Fruit fly (Drosophila melanogaster): ENCODE data around the gene FeCH.

Gene FeCH

dm6 chr3R:31777482-31778165, 34.5 kb downstream of the FeCH start:
- TF ChIP-seq CG17801 (GFP tag; optimal IDR thresholded peaks at IDR 0.05; ENCODE audit: partially characterized antibody): no peak

- peak; percentile 75 for TF ChIP-seq CG17801 (GFP tag; optimal IDR thresholded peaks at IDR 0.05; ENCODE audit: partially characterized antibody)
Observed at dm6 chr3R:31776583-31777362, 35.3 kb downstream of the FeCH start, which contains the start of the genes CG2126 and faf. CG2126 (minus strand) TSS chr3R:31776652. faf (plus strand) TSS chr3R:31777020.

- TF ChIP-seq CG17801 (GFP tag; optimal IDR thresholded peaks at IDR 0.05; ENCODE audit: partially characterized antibody): peak; percentile 6
Observed at dm6 chr3R:31771790-31772576, 40.1 kb downstream of the FeCH start, which contains the start of the genes betaGlu and sip3. betaGlu (minus strand) TSS chr3R:31771848. sip3 (plus strand) TSS chr3R:31772219.

- no peak for TF ChIP-seq CG17801 (GFP tag; optimal IDR thresholded peaks at IDR 0.05; ENCODE audit: partially characterized antibody)
Observed at dm6 chr3R:31768198-31768597, 43.9 kb downstream of the FeCH start.

DNA sequence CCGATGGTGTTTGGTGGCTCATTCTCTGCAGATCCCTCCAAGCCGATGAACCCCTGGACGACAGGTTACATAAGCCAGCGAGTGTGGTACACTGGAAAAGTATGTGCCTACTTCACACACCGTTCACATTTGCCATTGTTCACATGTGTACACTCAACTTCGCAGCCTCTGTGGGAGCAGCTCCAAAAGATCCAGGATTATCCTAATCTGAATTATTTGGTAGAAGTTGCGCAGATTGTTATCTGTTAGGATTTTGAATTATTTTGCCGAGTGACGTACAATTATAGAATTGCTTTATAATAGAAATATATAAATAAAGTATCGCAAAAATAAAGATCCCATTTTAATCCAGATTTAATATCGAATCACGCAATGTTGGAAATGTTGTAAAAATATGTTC, 44.6 kb downstream of the FeCH start:
- TF ChIP-seq CG17801 (GFP tag; optimal IDR thresholded peaks at IDR 0.05; ENCODE audit: partially characterized antibody): no peak

- TF ChIP-seq CG17801 (GFP tag; optimal IDR thresholded peaks at IDR 0.05; ENCODE audit: partially characterized antibody): no peak
Observed at dm6 chr3R:31765145-31765544, 47.0 kb downstream of the FeCH start.

- TF ChIP-seq CG17801 (GFP tag; optimal IDR thresholded peaks at IDR 0.05; ENCODE audit: partially characterized antibody): no peak
Observed at dm6 chr3R:31764672-31765071, 47.4 kb downstream of the FeCH start, which contains the start of gene CG2150. CG2150 (minus strand) TSS chr3R:31764772.

dm6 chr3R:31762672-31763071, 49.4 kb downstream of the FeCH start:
- no peak for TF ChIP-seq CG17801 (GFP tag; optimal IDR thresholded peaks at IDR 0.05; ENCODE audit: partially characterized antibody)

- no peak for TF ChIP-seq CG17801 (GFP tag; optimal IDR thresholded peaks at IDR 0.05; ENCODE audit: partially characterized antibody)
Observed at dm6 chr3R:31761529-31762009, 50.5 kb downstream of the FeCH start, which contains the start of gene Smvt. Smvt (minus strand) TSS chr3R:31761579.
